Worm (Caenorhabditis elegans) whole organism, L4/young adult: ENCODE results near the gene clec-254.

Experiments used
- W03F9.2 ChIP-seq: fragments of 150-350 bp; optimal IDR thresholded peaks from 2 replicates; lab custom pipeline; 2014; ENCODE audit warnings: missing biosample characterization, missing genetic modification characterization
- dao-5 ChIP-seq: sonication (generic microtip); optimal IDR thresholded peaks from 2 replicates; lab custom pipeline; 2016; ENCODE audit warnings: missing genotype, missing genetic modification characterization, moderate library complexity, missing compliant biosample characterization
- him-1 ChIP-seq: sonication (generic microtip); optimal IDR thresholded peaks from 2 replicates; lab custom pipeline; 2016; ENCODE audit warnings: missing genotype, missing genetic modification reagents, missing genetic modification characterization, missing compliant biosample characterization

ce11 chrV:18748726-18749125, 5.5 kb downstream of the clec-254 start, which contains the start of gene clec-252:
- TF ChIP-seq him-1 (tag; lab: Kevin White, UChicago): no peak
- no peak for TF ChIP-seq W03F9.2 (tag; lab: Kevin White, UChicago)
- no peak for TF ChIP-seq dao-5 (tag; lab: Kevin White, UChicago)
